Worm (Caenorhabditis elegans): Measurements from ENCODE around the gene F40G9.14.

F40G9.14 gene

DNA sequence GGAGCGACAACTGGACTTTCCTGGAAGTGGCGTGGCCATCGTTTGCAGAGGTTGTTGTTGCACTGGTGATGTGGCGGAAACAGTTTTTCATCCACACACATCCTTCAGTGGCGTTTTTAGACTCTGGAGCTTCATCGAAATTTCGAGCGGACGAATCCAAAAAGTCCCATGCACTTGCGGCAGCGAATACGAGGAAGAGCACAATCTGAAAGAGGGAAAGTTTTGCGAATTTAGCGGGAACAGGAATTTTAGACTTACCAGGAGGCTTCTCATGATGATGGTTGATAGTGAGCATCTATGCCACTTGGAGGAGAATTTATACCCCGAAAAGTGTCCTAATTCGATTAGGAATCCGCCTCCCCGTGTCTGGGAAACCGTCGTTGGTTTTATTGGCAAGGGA, at the start of gene F40G9.14:
TSS of gene F40G9.14 (minus strand) at position 101 of the 400 bp plus-strand sequence.
- TF ChIP-seq ekl-4 (GFP tag; IDR thresholded peaks at IDR 0.05) (no peak), madf-8 (GFP tag; conservative IDR thresholded peaks at IDR 0.05) (no peak), athp-1 (tag; optimal IDR thresholded peaks at IDR 0.05) (no peak), hlh-12 (tag; optimal IDR thresholded peaks at IDR 0.05) (no peak), hlh-26 (GFP tag; conservative IDR thresholded peaks at IDR 0.05) (no peak), hrde-1 (tag; optimal IDR thresholded peaks at IDR 0.05; ENCODE audit: borderline replicate concordance) (no peak), Y53G8AR.9 (GFP tag; conservative IDR thresholded peaks at IDR 0.05) (no peak), attf-5 (GFP tag; optimal IDR thresholded peaks at IDR 0.05) (no peak), attf-6 (GFP tag; IDR thresholded peaks at IDR 0.05) (no peak), madf-6 (GFP tag; IDR thresholded peaks at IDR 0.05) (no peak), F37B4.10 (GFP tag; IDR thresholded peaks at IDR 0.05) (no peak)

DNA sequence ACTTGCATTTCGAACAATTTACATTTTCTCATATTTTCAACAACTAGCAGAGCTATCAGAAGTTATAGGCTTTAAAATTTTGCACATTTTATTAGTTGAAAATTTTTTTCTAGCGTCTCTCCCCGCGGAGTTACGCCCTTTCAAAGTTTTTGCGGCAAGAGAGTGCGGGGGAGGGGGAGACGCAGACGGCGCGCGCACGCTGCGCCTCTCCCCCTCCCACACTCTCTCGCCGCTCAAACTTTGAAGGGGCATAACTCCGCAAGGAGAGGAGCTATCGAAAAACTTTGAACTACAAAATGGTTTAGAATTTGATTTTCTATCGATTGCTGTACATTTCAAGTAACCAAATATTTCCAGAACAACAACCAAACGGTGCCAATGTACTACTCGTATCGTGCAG, 49.4 kb upstream of the F40G9.14 start:
- peak; percentile 77 for TF ChIP-seq zfh-2 (GFP tag; conservative IDR thresholded peaks at IDR 0.05)
- peak; percentile 82 for TF ChIP-seq hmg-1.2 (GFP tag; IDR thresholded peaks at IDR 0.05)
- TF ChIP-seq atf-7 (tag; optimal IDR thresholded peaks at IDR 0.05) = no peak
- no peak for TF ChIP-seq F10E7.11 (tag; optimal IDR thresholded peaks at IDR 0.05)
- peak; percentile 70; the same call in 1 of the 2 replicates for TF ChIP-seq egrh-3 (GFP tag; IDR thresholded peaks at IDR 0.05)

DNA sequence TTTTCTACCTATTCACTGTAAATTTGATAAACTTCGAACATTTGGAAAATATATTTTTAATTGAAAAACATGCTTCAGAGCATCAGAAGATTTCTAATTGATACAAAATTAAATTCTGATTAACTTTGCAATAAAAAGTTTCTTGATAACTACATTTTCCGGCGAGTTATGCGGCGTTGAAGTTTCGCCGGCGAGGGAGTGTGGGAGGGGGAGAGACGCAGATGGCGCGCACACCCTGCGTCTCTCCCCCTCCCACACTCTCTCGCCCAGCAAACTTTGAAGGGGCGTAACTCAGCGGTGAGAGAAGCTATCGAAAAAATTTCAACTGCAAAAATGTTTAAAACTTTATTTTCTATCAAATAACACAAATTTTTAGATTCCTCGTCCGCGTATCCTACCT, 44.9 kb upstream of the F40G9.14 start:
- no peak for TF ChIP-seq fkh-3 (tag; optimal IDR thresholded peaks at IDR 0.05)
- TF ChIP-seq zfh-2 (GFP tag; conservative IDR thresholded peaks at IDR 0.05) = no peak
- peak; percentile 74 for TF ChIP-seq hmg-1.2 (GFP tag; IDR thresholded peaks at IDR 0.05)
- no peak for TF ChIP-seq lin-35 (GFP tag; optimal IDR thresholded peaks at IDR 0.05)

DNA sequence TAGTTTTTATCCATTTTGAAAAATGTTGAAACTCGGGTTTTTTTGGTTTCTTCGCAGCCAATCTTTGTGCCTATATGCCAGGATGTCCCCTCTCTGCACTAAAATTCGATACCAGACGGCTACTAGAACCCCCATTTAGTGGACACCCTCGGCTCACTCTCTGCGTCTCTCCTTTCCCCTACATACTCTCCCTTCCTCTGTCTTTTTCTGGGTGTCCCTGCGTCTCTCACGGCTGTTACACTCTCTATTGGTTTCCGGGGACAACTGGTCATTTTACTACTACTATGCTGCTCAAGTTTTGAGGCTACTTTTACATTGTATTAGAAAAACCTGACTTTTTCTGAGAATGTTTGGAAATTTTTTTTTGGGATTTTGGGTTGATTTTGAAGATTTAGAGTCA, 42.8 kb upstream of the F40G9.14 start:
- TF ChIP-seq F22D6.2 (tag; optimal IDR thresholded peaks at IDR 0.05) (no peak), Y95B8A.8 (GFP tag; IDR thresholded peaks at IDR 0.05) (no peak), nfyb-1 (GFP tag; IDR thresholded peaks at IDR 0.05) (no peak), B0336.3 (GFP tag; IDR thresholded peaks at IDR 0.05) (no peak), hmg-1.2 (GFP tag; IDR thresholded peaks at IDR 0.05) (peak; percentile 83; the same call in 1 of the 2 replicates)

DNA sequence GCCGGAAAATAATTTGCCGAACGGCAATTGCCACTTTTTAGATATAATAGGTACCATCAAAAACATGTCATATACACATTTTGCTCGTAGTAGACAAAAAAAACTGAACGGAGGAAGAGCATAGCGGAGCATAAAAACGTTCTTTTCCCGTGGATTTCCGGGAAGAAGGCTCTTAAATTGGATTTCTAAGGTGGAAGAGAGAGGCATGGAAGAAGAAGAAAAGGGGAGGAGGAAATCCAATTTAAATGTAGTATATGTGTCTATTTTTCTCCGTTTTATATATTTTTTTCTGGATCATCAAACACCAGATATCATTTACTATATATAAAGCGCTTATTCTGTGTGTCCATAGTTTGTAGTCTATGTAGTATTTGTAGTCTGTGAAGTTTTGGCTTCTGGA, 33.8 kb upstream of the F40G9.14 start:
- TF ChIP-seq hmg-1.2 (GFP tag; IDR thresholded peaks at IDR 0.05) = no peak
- TF ChIP-seq lir-1 (GFP tag; conservative IDR thresholded peaks at IDR 0.05) = no peak
- TF ChIP-seq F22D6.2 (tag; optimal IDR thresholded peaks at IDR 0.05) = no peak
- no peak for TF ChIP-seq snpc-3.4 (tag; optimal IDR thresholded peaks at IDR 0.05)
- no peak for TF ChIP-seq ztf-6 (GFP tag; IDR thresholded peaks at IDR 0.05)
- TF ChIP-seq ceh-27 (GFP tag; optimal IDR thresholded peaks at IDR 0.05) = no peak
- TF ChIP-seq F23B12.7 (tag; optimal IDR thresholded peaks at IDR 0.05; ENCODE audit: insufficient read depth) = no peak
- TF ChIP-seq hsf-1 (GFP tag; IDR thresholded peaks at IDR 0.05) = no peak
- TF ChIP-seq madf-6 (GFP tag; IDR thresholded peaks at IDR 0.05) = no peak
- no peak for TF ChIP-seq let-607 (tag; optimal IDR thresholded peaks at IDR 0.05)

DNA sequence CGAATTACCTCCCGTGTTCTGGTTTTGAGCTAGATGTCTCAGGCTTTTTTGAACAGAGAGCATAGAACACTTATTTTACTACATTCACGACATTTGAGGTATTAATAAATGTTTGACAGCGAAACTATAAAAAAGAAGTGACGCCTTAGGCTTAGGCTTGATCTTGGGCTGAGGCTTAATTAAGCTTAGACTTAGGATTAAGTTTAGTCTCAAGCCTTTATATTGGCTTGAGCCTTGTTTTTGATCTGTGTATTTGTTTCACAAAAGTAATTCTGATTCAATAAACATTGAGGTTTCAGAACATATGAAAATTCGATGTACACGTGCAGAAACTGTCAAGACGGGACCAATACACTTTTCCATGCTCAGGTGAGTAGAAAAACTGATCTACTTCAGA, 32.1 kb upstream of the F40G9.14 start, which contains the start of gene klp-20:
TSS of gene klp-20 (plus strand) at position 298 of the 397 bp plus-strand sequence.
- no peak for TF ChIP-seq snpc-1.3 (tag; optimal IDR thresholded peaks at IDR 0.05; ENCODE audit: insufficient read depth)
- TF ChIP-seq efl-1 (GFP tag; optimal IDR thresholded peaks at IDR 0.05) = no peak
- no peak for TF ChIP-seq egrh-3 (GFP tag; IDR thresholded peaks at IDR 0.05)
- no peak for TF ChIP-seq Y67H2A.10 (GFP tag; conservative IDR thresholded peaks at IDR 0.05)
- TF ChIP-seq ceh-79 (tag; optimal IDR thresholded peaks at IDR 0.05) = no peak
- no peak for TF ChIP-seq F37B4.10 (GFP tag; IDR thresholded peaks at IDR 0.05)
- TF ChIP-seq F33H1.4 (GFP tag; IDR thresholded peaks at IDR 0.05) = no peak
- TF ChIP-seq ceh-40 (GFP tag; IDR thresholded peaks at IDR 0.05) = no peak

Data from whole organism, young adult.